Worm (Caenorhabditis elegans) whole organism, young adult: Measurements from ENCODE around the gene F49E2.5.

Source experiments
- B0336.3 ChIP-seq: fragments of 200-800 bp; sonication (Bioruptor generic); IDR thresholded peaks from 2 replicates; pipeline ENCODE4 v1.3.6; 2022; ENCODE audit warnings: missing genetic modification characterization, missing compliant biosample characterization
- athp-1 ChIP-seq: sonication (generic microtip); optimal IDR thresholded peaks from 2 replicates; lab custom pipeline; 2017; ENCODE audit warnings: mild to moderate bottlenecking, missing genetic modification characterization, missing compliant biosample characterization
- cebp-1 ChIP-seq, 2 experiments: fragments of 200-800 bp in 1 of 2; sonication (Bioruptor generic) in 1 of 2; sonication (generic microtip) in 1 of 2; IDR thresholded peaks in 1 of 2; optimal IDR thresholded peaks in 1 of 2; 2 replicates each; pipeline versions ENCODE4 v1.3.6 to Lab custom; 2017 to 2022; ENCODE audit warnings: missing compliant biosample characterization in 2 of 2, missing genetic modification characterization in 2 of 2, mild to moderate bottlenecking in 1 of 2, missing genetic modification reagents in 1 of 2, moderate library complexity in 1 of 2
- lin-40 ChIP-seq: sonication (generic microtip); optimal IDR thresholded peaks from 2 replicates; lab custom pipeline; 2016; ENCODE audit warnings: missing genetic modification characterization, mild to moderate bottlenecking, missing compliant biosample characterization, missing genotype, missing genetic modification reagents
- somi-1 ChIP-seq: fragments of 200-800 bp; sonication (Bioruptor generic); optimal IDR thresholded peaks from 2 replicates; lab custom pipeline; 2018; ENCODE audit warnings: mild to moderate bottlenecking, missing genetic modification characterization, missing compliant biosample characterization
- unc-130 ChIP-seq: sonication (generic microtip); optimal IDR thresholded peaks from 2 replicates; lab custom pipeline; 2016; ENCODE audit warnings: missing genetic modification reagents, missing genetic modification characterization, missing compliant biosample characterization
- ztf-3 ChIP-seq: fragments of 200-800 bp; sonication (Bioruptor generic); optimal IDR thresholded peaks from 2 replicates; lab custom pipeline; 2018; ENCODE audit warnings: mild to moderate bottlenecking, missing genetic modification characterization, missing compliant biosample characterization

DNA sequence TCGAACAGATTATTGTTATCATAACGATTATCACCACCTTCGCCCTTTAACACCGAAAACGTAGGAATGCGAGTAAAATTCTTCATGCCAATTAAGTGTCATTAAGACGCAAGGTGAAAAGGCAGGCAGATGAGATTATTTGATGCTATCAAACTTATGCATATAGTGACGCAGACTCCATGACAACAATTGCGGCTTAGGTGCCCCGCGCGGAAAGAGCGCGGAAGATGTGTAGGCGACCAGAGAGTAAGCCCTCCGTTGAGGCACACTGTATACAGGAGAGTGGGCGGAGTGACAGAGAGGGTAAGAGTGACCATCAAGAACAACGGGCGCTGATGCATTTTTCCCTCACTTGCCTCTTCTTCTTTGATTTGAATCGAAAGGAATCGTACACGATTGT is 48.8 kb upstream of the F49E2.5 start:
- TF ChIP-seq lin-40 (tag; lab: Kevin White, UChicago) (no peak), cebp-1 (GFP tag; IDR thresholded peaks at IDR 0.05; lab: Robert Waterston, UW) (no peak), cebp-1 (tag; optimal IDR thresholded peaks at IDR 0.05; lab: Kevin White, UChicago) (no peak), unc-130 (GFP tag; lab: Kevin White, UChicago) (no peak), athp-1 (tag; lab: Kevin White, UChicago) (no peak), somi-1 (GFP tag; lab: Kevin White, UChicago) (no peak), B0336.3 (GFP tag; lab: Robert Waterston, UW) (no peak), ztf-3 (GFP tag; lab: Kevin White, UChicago) (no peak)
